Worm (Caenorhabditis elegans): ENCODE data around the gene lipl-4.

DNA sequence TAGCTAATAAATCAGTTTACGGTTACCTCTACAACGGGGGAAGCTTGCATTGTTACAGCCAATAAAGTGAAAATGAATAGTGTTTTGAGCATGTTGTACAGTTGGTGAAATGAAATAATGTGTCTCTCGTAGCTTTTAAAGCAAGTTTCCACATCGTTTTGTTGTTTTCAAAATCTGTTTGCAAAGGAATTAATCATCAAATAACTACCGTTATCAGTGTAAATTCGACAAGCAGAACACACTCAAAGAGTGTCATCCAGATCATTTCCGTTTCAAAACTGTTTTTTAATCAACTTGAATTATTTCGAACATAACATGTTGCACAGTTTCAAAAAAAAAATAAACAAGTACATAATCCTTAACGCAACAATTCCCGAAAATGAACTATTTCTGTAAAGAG is 7.1 kb downstream of the lipl-4 start, which contains the start of gene spp-27:
- TF ChIP-seq pha-4 (tag; optimal IDR thresholded peaks at IDR 0.05) (no peak), lsy-2 (tag; optimal IDR thresholded peaks at IDR 0.05) (no peak), nhr-237 (tag; optimal IDR thresholded peaks at IDR 0.05) (no peak), sptf-1 (tag; optimal IDR thresholded peaks at IDR 0.05) (no peak), ztf-11 (tag; optimal IDR thresholded peaks at IDR 0.05) (no peak), nhr-12 (tag; optimal IDR thresholded peaks at IDR 0.05) (no peak)
